Worm (Caenorhabditis elegans) whole organism, L4 larva: ENCODE data around the gene R07H5.9.
A peak's percentile ranks its signal among the peaks of the same experiment; 100 is the strongest.
"Not testable (repeated sequence)": the region's sequence is repeated elsewhere in the genome, so short reads cannot be mapped to it uniquely, and the experiment has no call there.

ENCODE experiments used
- F37D6.2 ChIP-seq: sonication (generic microtip); optimal IDR thresholded peaks from 2 replicates; lab custom pipeline; 2016; ENCODE audit warnings: mild to moderate bottlenecking, missing genetic modification characterization, missing compliant biosample characterization
- F49E8.2 ChIP-seq: sonication (generic microtip); optimal IDR thresholded peaks from 2 replicates; lab custom pipeline; 2016; ENCODE audit warnings: missing compliant biosample characterization, mild to moderate bottlenecking, missing genetic modification characterization, borderline replicate concordance
- T20F7.1 ChIP-seq: fragments of 200-800 bp; sonication (Bioruptor generic); optimal IDR thresholded peaks from 2 replicates; lab custom pipeline; 2018; ENCODE audit warnings: mild to moderate bottlenecking, missing genetic modification characterization, missing compliant biosample characterization
- ZK546.5 ChIP-seq, 2 experiments: sonication (generic microtip); optimal IDR thresholded peaks; 2 replicates each; lab custom pipeline; 2017; ENCODE audit warnings: missing biosample characterization in 2 of 2, missing genetic modification characterization in 2 of 2
- ama-1 ChIP-seq: fragments of 150-350 bp; optimal IDR thresholded peaks from 2 replicates; lab custom pipeline; 2014; ENCODE audit warnings: inconsistent platforms, mixed read lengths
- arid-1 ChIP-seq: fragments of 200-800 bp; sonication (Bioruptor generic); conservative IDR thresholded peaks from 2 replicates; pipeline ENCODE4 v1.3.6; 2022; ENCODE audit warnings: missing genetic modification reagents, missing genetic modification characterization, missing compliant biosample characterization
- ceh-20 ChIP-seq: fragments of 200-800 bp; sonication (Bioruptor generic); IDR thresholded peaks from 2 replicates; pipeline ENCODE4 v1.3.6; 2022; ENCODE audit warnings: missing genetic modification reagents, missing genetic modification characterization, missing compliant biosample characterization
- ceh-44 ChIP-seq: fragments of 200-800 bp; sonication (Bioruptor generic); IDR thresholded peaks from 2 replicates; pipeline ENCODE4 v1.3.6; 2022; ENCODE audit warnings: missing genetic modification reagents, missing genetic modification characterization, missing compliant biosample characterization
- ctbp-1 ChIP-seq: fragments of 200-800 bp; sonication (Bioruptor generic); IDR thresholded peaks from 2 replicates; pipeline ENCODE4 v1.3.6; 2022; ENCODE audit warnings: missing genetic modification reagents, missing genetic modification characterization, missing compliant biosample characterization
- duxl-1 ChIP-seq: sonication (generic microtip); optimal IDR thresholded peaks from 2 replicates; lab custom pipeline; 2016; ENCODE audit warnings: mild to moderate bottlenecking, missing genetic modification characterization, moderate library complexity, missing compliant biosample characterization; ENCODE audit not compliant: poor library complexity
- dve-1 ChIP-seq: sonication (generic microtip); optimal IDR thresholded peaks from 2 replicates; lab custom pipeline; 2017; ENCODE audit warnings: antibody characterized with exemption, mild to moderate bottlenecking, missing genetic modification characterization, missing compliant biosample characterization; ENCODE audit not compliant: insufficient read depth
- hif-1 ChIP-seq, 2 experiments: sonication (generic microtip); optimal IDR thresholded peaks; 2 replicates each; lab custom pipeline; 2016 to 2017; ENCODE audit warnings: missing compliant biosample characterization in 2 of 2, missing genetic modification characterization in 2 of 2, missing genetic modification reagents in 2 of 2, missing genotype in 2 of 2, mild to moderate bottlenecking in 1 of 2
- hlh-11 ChIP-seq: fragments of 200-800 bp; sonication (Bioruptor generic); optimal IDR thresholded peaks from 2 replicates; lab custom pipeline; 2018; ENCODE audit warnings: mild to moderate bottlenecking, missing genetic modification characterization, missing compliant biosample characterization
- hmg-1.1 ChIP-seq: fragments of 200-800 bp; sonication (Bioruptor generic); IDR thresholded peaks from 2 replicates; pipeline ENCODE4 v1.3.6; 2022; ENCODE audit warnings: missing genetic modification reagents, missing genetic modification characterization, missing compliant biosample characterization
- lim-7 ChIP-seq: fragments of 200-800 bp; sonication (Bioruptor generic); IDR thresholded peaks from 2 replicates; pipeline ENCODE4 v1.3.6; 2022; ENCODE audit warnings: missing genetic modification characterization, missing compliant biosample characterization
- lin-1 ChIP-seq: fragments of 200-800 bp; sonication (Bioruptor generic); IDR thresholded peaks from 2 replicates; pipeline ENCODE4 v1.3.6; 2022; ENCODE audit warnings: missing genetic modification reagents, missing genetic modification characterization, missing compliant biosample characterization
- lin-13 ChIP-seq: fragments of 150-350 bp; optimal IDR thresholded peaks from 2 replicates; lab custom pipeline; 2014; ENCODE audit warnings: missing biosample characterization, missing genetic modification reagents, missing genetic modification characterization
- lin-29 ChIP-seq: fragments of 200-800 bp; sonication (Bioruptor generic); IDR thresholded peaks from 2 replicates; pipeline ENCODE4 v1.3.6; 2022; ENCODE audit warnings: missing genetic modification reagents, missing genetic modification characterization, missing compliant biosample characterization
- lsy-2 ChIP-seq, 2 experiments: fragments of 150-350 bp in 1 of 2; sonication (generic microtip) in 1 of 2; optimal IDR thresholded peaks; 2 replicates each; lab custom pipeline; 2014 to 2017; ENCODE audit warnings: missing biosample characterization in 2 of 2, missing genetic modification characterization in 2 of 2
- madf-5 ChIP-seq, 2 experiments: fragments of 200-800 bp; sonication (Bioruptor generic); IDR thresholded peaks; 2 replicates each; pipeline ENCODE4 v1.3.6; 2022; ENCODE audit warnings: missing compliant biosample characterization in 2 of 2, missing genetic modification characterization in 2 of 2
- madf-9 ChIP-seq: fragments of 200-800 bp; sonication (Bioruptor generic); conservative IDR thresholded peaks from 2 replicates; pipeline ENCODE4 v1.3.6; 2022; ENCODE audit warnings: missing genetic modification reagents, missing genetic modification characterization, missing compliant biosample characterization
- mep-1 ChIP-seq: fragments of 150-350 bp; sonication (generic microtip); optimal IDR thresholded peaks from 3 replicates; lab custom pipeline; 2014; ENCODE audit warnings: missing biosample characterization, missing genetic modification characterization
- mes-2 ChIP-seq: sonication (generic microtip); optimal IDR thresholded peaks from 2 replicates; lab custom pipeline; 2016; ENCODE audit warnings: missing genotype, mild to moderate bottlenecking, missing genetic modification characterization, missing compliant biosample characterization; ENCODE audit not compliant: poor library complexity, severe bottlenecking
- mxl-2 ChIP-seq: fragments of 200-800 bp; sonication (Bioruptor generic); conservative IDR thresholded peaks from 2 replicates; pipeline ENCODE4 v1.3.6; 2022; ENCODE audit warnings: missing genetic modification reagents, missing genetic modification characterization, missing compliant biosample characterization
- mxl-3 ChIP-seq: fragments of 200-800 bp; sonication (Bioruptor generic); optimal IDR thresholded peaks from 2 replicates; lab custom pipeline; 2018; ENCODE audit warnings: mild to moderate bottlenecking, missing genetic modification characterization, missing compliant biosample characterization
- nhr-11 ChIP-seq: fragments of 150-350 bp; optimal IDR thresholded peaks from 2 replicates; lab custom pipeline; 2014; ENCODE audit warnings: missing biosample characterization, missing genetic modification characterization
- nhr-41 ChIP-seq: fragments of 200-800 bp; sonication (Bioruptor generic); IDR thresholded peaks from 2 replicates; pipeline ENCODE4 v1.3.6; 2022; ENCODE audit warnings: missing genetic modification reagents, missing genetic modification characterization, missing compliant biosample characterization
- nhr-42 ChIP-seq: fragments of 200-800 bp; sonication (Bioruptor generic); IDR thresholded peaks from 2 replicates; pipeline ENCODE4 v1.3.6; 2022; ENCODE audit warnings: missing genetic modification characterization, missing compliant biosample characterization
- nhr-48 ChIP-seq: sonication (generic microtip); optimal IDR thresholded peaks from 2 replicates; lab custom pipeline; 2016; ENCODE audit warnings: mild to moderate bottlenecking, missing genetic modification characterization, missing compliant biosample characterization
- nhr-6 ChIP-seq: fragments of 150-350 bp; optimal IDR thresholded peaks from 2 replicates; lab custom pipeline; 2014; ENCODE audit warnings: missing biosample characterization, missing genetic modification characterization
- nhr-77 ChIP-seq: fragments of 150-350 bp; optimal IDR thresholded peaks from 2 replicates; lab custom pipeline; 2014; ENCODE audit warnings: missing biosample characterization, missing genetic modification characterization
- pha-4 ChIP-seq, 2 experiments: fragments of 150-350 bp in 1 of 2; fragments of 200-800 bp in 1 of 2; sonication (Bioruptor generic) in 1 of 2; IDR thresholded peaks in 1 of 2; optimal IDR thresholded peaks in 1 of 2; 2 replicates each; pipeline versions ENCODE4 v1.3.6 to Lab custom; 2014 to 2022; ENCODE audit warnings: missing genetic modification characterization in 2 of 2, missing genetic modification reagents in 2 of 2, missing biosample characterization in 1 of 2, missing compliant biosample characterization in 1 of 2
- php-3 ChIP-seq: fragments of 200-800 bp; sonication (Bioruptor generic); IDR thresholded peaks from 2 replicates; pipeline ENCODE4 v1.3.6; 2022; ENCODE audit warnings: missing genetic modification reagents, missing genetic modification characterization, missing compliant biosample characterization
- pqm-1 ChIP-seq: sonication (generic microtip); optimal IDR thresholded peaks from 2 replicates; lab custom pipeline; 2017; ENCODE audit warnings: missing biosample characterization, missing genetic modification characterization
- rbr-2 ChIP-seq: sonication (generic microtip); optimal IDR thresholded peaks from 2 replicates; lab custom pipeline; 2016; ENCODE audit warnings: missing genotype, missing genetic modification characterization, missing compliant biosample characterization
- saeg-2 ChIP-seq: fragments of 200-800 bp; sonication (Bioruptor generic); IDR thresholded peaks from 2 replicates; pipeline ENCODE4 v1.3.6; 2022; ENCODE audit warnings: missing genetic modification reagents, missing genetic modification characterization, missing compliant biosample characterization
- set-16 ChIP-seq: fragments of 200-800 bp; sonication (Bioruptor generic); IDR thresholded peaks from 2 replicates; pipeline ENCODE4 v1.3.6; 2022; ENCODE audit warnings: missing genetic modification reagents, missing genetic modification characterization, missing compliant biosample characterization
- snpc-1.2 ChIP-seq: fragments of 200-800 bp; sonication (Bioruptor generic); IDR thresholded peaks from 2 replicates; pipeline ENCODE4 v1.3.6; 2022; ENCODE audit warnings: missing genetic modification reagents, missing genetic modification characterization, missing compliant biosample characterization
- spr-1 ChIP-seq: sonication (generic microtip); optimal IDR thresholded peaks from 2 replicates; lab custom pipeline; 2016; ENCODE audit warnings: mild to moderate bottlenecking, missing genetic modification characterization, missing compliant biosample characterization
- unc-130 ChIP-seq: sonication (generic microtip); optimal IDR thresholded peaks from 2 replicates; lab custom pipeline; 2016; ENCODE audit warnings: missing genetic modification reagents, missing genetic modification characterization, missing compliant biosample characterization
- unc-62 ChIP-seq, 3 experiments: fragments of 150-350 bp in 1 of 3; sonication (generic microtip); optimal IDR thresholded peaks in 2 of 3; peaks in 1 of 3; 1 replicate in 1 of 3; 2 replicates in 2 of 3; lab custom pipeline; 2014 to 2017; ENCODE audit warnings: missing biosample characterization in 3 of 3, missing genetic modification characterization in 3 of 3, missing genetic modification reagents in 3 of 3, missing genotype in 1 of 3
- vab-7 ChIP-seq: fragments of 200-800 bp; sonication (Bioruptor generic); IDR thresholded peaks from 2 replicates; pipeline ENCODE4 v1.3.6; 2022; ENCODE audit warnings: missing genetic modification reagents, missing genetic modification characterization, missing compliant biosample characterization
- zfp-2 ChIP-seq: sonication (generic microtip); optimal IDR thresholded peaks from 2 replicates; lab custom pipeline; 2016; ENCODE audit warnings: mild to moderate bottlenecking, missing genetic modification characterization, missing compliant biosample characterization
- zfp-3 ChIP-seq: fragments of 200-800 bp; sonication (Bioruptor generic); conservative IDR thresholded peaks from 2 replicates; pipeline ENCODE4 v1.3.6; 2022; ENCODE audit warnings: missing genetic modification reagents, missing genetic modification characterization, missing compliant biosample characterization
- ztf-7 ChIP-seq: fragments of 150-350 bp; optimal IDR thresholded peaks from 2 replicates; lab custom pipeline; 2014; ENCODE audit warnings: missing biosample characterization, missing genetic modification characterization

R07H5.9 gene

DNA sequence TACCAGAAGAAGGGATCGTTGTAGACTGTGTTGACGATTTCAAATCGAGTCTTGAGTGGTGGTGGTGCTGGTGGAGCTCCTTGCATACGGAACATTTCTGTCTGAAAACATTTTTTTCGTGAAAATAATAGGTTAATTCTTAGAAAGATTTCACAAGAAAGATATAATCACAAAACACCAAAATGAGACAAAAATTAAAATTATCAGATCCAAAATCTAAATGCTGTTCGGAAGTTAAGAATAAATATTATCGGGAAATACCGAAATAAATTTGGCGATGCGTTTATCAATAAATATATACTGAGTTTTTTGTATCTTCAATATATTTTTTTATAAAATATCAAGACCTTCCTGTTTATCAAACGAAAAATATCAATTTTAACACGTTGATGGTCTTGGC, 28.8 kb upstream of the R07H5.9 start, which contains the start of gene C08F8.9:
Gene C08F8.9, minus strand, starts transcription at position 101 of the 400 bp plus-strand sequence.
- TF ChIP-seq ama-1 (lab: Kevin White, UChicago) (peak; percentile 23), nhr-42 (no peak)

DNA sequence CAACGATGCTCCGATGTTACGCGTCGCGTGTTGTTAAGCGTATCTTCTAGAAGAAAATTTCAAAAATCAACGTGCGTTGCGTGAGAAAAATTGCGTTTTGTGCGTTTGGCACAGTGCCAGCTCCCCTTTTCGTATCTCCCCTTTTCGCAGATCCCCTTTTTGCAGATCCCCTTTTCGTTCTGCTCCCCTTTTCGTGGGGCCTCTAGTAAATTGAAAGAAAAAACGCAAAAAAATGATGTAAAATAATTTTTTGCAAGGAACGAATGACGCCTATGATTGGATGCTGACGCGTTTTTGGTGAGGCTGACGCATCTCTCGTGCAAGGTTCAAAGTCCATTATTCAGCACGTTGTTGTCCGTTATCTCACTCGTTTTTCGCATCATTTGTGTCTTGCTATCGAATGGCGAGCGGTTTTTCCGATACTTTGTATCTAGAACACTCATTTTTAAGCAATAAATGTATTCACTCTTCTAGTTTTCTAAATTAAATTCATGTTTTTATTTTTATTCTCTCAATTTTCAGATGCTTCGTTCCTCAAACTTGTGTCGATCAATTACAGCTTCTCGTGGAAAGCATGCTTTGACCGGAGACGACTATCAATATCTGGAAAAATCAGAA, 28.1 kb upstream of the R07H5.9 start, which contains the start of gene cpt-2:
Gene cpt-2, plus strand, starts transcription at position 523 of the 618 bp plus-strand sequence.
- TF ChIP-seq nhr-6 (tag; lab: Kevin White, UChicago) = peak; percentile 25
- peak; percentile 87 for TF ChIP-seq vab-7 (GFP tag; lab: Robert Waterston, UW)
- peak; percentile 82 for TF ChIP-seq snpc-1.2 (GFP tag; lab: Robert Waterston, UW)
- TF ChIP-seq nhr-77 (tag; lab: Kevin White, UChicago) = peak; percentile 91
- peak; percentile 90 for TF ChIP-seq arid-1 (GFP tag; lab: Robert Waterston, UW)
- peak; percentile 76 for TF ChIP-seq duxl-1 (tag; lab: Kevin White, UChicago)
- TF ChIP-seq madf-9 = peak; percentile 68; the same call in 1 of the 2 replicates
- peak; percentile 35 for TF ChIP-seq pqm-1 (tag; lab: Kevin White, UChicago)
- TF ChIP-seq saeg-2 (GFP tag; lab: Robert Waterston, UW) = 0 out of 2 replicates have a peak, but pooled peaks have one; percentile 43
- peak in 1 of 2 experiments; percentile 97 for TF ChIP-seq unc-62 (GFP tag; optimal IDR thresholded peaks at IDR 0.05 in 1 of 2; lab: Kevin White, UChicago)
- TF ChIP-seq unc-62, pha-4 (tag; optimal IDR thresholded peaks at IDR 0.05; lab: Kevin White, UChicago): not testable (repeated sequence)
- peak; percentile 94 for TF ChIP-seq ceh-20 (GFP tag; lab: Robert Waterston, UW)
- peak; percentile 85 for TF ChIP-seq hlh-11 (tag; lab: Kevin White, UChicago)
- peak; percentile 61 for TF ChIP-seq F49E8.2 (tag; lab: Kevin White, UChicago)
- peak; percentile 46 for TF ChIP-seq unc-130 (GFP tag; lab: Kevin White, UChicago)
- peak; percentile 79 for TF ChIP-seq php-3 (GFP tag; lab: Robert Waterston, UW)
- 0 out of 4 replicates have a peak, but pooled peaks of 1 of the 2 experiments have one; percentile 58 for TF ChIP-seq madf-5 (GFP tag; IDR thresholded peaks at IDR 0.05; lab: Robert Waterston, UW)
- TF ChIP-seq ztf-7 = peak; percentile 67
- peak; percentile 57 for TF ChIP-seq lin-13 (GFP tag; lab: Kevin White, UChicago)
- peak; percentile 86 for TF ChIP-seq ceh-44 (GFP tag; lab: Robert Waterston, UW)
- TF ChIP-seq nhr-48 (tag; lab: Kevin White, UChicago) = peak; percentile 72
- peak; percentile 79 for TF ChIP-seq lin-29 (GFP tag; lab: Robert Waterston, UW)
- peak; percentile 80 for TF ChIP-seq zfp-3 (GFP tag; lab: Robert Waterston, UW)
- TF ChIP-seq mxl-2 (GFP tag; lab: Robert Waterston, UW) = peak; percentile 60; the same call in 1 of the 2 replicates
- TF ChIP-seq pha-4 (GFP tag; IDR thresholded peaks at IDR 0.05; lab: Robert Waterston, UW) = peak; percentile 75; the same call in 1 of the 2 replicates
- peak; percentile 83 for TF ChIP-seq hmg-1.1 (GFP tag; lab: Robert Waterston, UW)
- TF ChIP-seq ZK546.5 (tag; optimal IDR thresholded peaks at IDR 0.05; lab: Kevin White, UChicago) = peak in 1 of 2 experiments; percentile 52
- TF ChIP-seq zfp-2 (tag; lab: Kevin White, UChicago) = peak; percentile 32
- peak; percentile 65 for TF ChIP-seq spr-1
- TF ChIP-seq mep-1 (tag; lab: Kevin White, UChicago) = peak; percentile 86
- TF ChIP-seq set-16 = peak; percentile 40; the same call in 1 of the 2 replicates
- TF ChIP-seq lim-7 (GFP tag; lab: Robert Waterston, UW) = peak; percentile 59; the same call in 1 of the 2 replicates
- peak; percentile 90 for TF ChIP-seq mxl-3 (GFP tag; lab: Kevin White, UChicago)
- peak; percentile 75 for TF ChIP-seq nhr-11 (tag; lab: Kevin White, UChicago)
- TF ChIP-seq lin-1 (GFP tag; lab: Robert Waterston, UW) = peak; percentile 77
- TF ChIP-seq nhr-41 = peak; percentile 45; the same call in 1 of the 2 replicates
- TF ChIP-seq T20F7.1 (GFP tag; lab: Kevin White, UChicago) = peak; percentile 79
- peak; percentile 74 for TF ChIP-seq F37D6.2 (tag; lab: Kevin White, UChicago)
- peak; percentile 91 for TF ChIP-seq ctbp-1 (GFP tag; lab: Robert Waterston, UW)
- TF ChIP-seq lsy-2 (tag; optimal IDR thresholded peaks at IDR 0.05; lab: Kevin White, UChicago) = peak; percentile 49 to 92
- TF ChIP-seq hif-1 (tag; optimal IDR thresholded peaks at IDR 0.05; lab: Kevin White, UChicago) = peak in 1 of 2 experiments; percentile 57
- peak; percentile 88 for TF ChIP-seq rbr-2 (tag; lab: Kevin White, UChicago)
- peak; percentile 92 for TF ChIP-seq dve-1 (tag; lab: Kevin White, UChicago)
- TF ChIP-seq mes-2 (tag; lab: Kevin White, UChicago) = peak; percentile 92
